Fruit fly (Drosophila melanogaster): ENCODE results near the gene Ref2.

The Ref2 gene

dm6 chr2L:12646256-12646655, at the start of gene Ref2:
Gene Ref2, minus strand, starts transcription at chr2L:12646356.
- TF ChIP-seq HLH106 (tag; optimal IDR thresholded peaks at IDR 0.05) (peak; percentile 10), sage (GFP tag; optimal IDR thresholded peaks at IDR 0.05) (no peak)

- TF ChIP-seq ey (GFP tag; optimal IDR thresholded peaks at IDR 0.05) = no peak
- TF ChIP-seq CG9705 (GFP tag; optimal IDR thresholded peaks at IDR 0.05) = no peak
- TF ChIP-seq br (GFP tag; optimal IDR thresholded peaks at IDR 0.05) = no peak
- TF ChIP-seq Hr83 (GFP tag; optimal IDR thresholded peaks at IDR 0.05; ENCODE audit: poor library complexity, severe bottlenecking) = peak; percentile 16
Observed at dm6 chr2L:12694823-12695420, 48.8 kb upstream of the Ref2 start, which contains the start of the genes IFT43 and PICK1. Gene IFT43, minus strand, starts transcription at chr2L:12694988. Gene PICK1, plus strand, starts transcription at chr2L:12695033.

- peak; percentile 35 for TF ChIP-seq Myc (optimal IDR thresholded peaks at IDR 0.05)
- TF ChIP-seq rgr (GFP tag; optimal IDR thresholded peaks at IDR 0.05) = no peak
Observed at dm6 chr2L:12692343-12693079, 46.4 kb upstream of the Ref2 start, which contains the start of the genes CCT4 and CG6153. Gene CCT4, minus strand, starts transcription at chr2L:12692934. Gene CG6153, plus strand, starts transcription at chr2L:12692993.

- TF ChIP-seq dl (GFP tag; optimal IDR thresholded peaks at IDR 0.05; ENCODE audit: insufficient read depth in 1 of 2, partially characterized antibody in 2 of 2) = no peak
- TF ChIP-seq dsf (GFP tag; optimal IDR thresholded peaks at IDR 0.05; ENCODE audit: borderline replicate concordance) = no peak
- no peak for TF ChIP-seq woc (GFP tag; optimal IDR thresholded peaks at IDR 0.05)
- no peak for TF ChIP-seq Vsx2 (GFP tag; optimal IDR thresholded peaks at IDR 0.05; ENCODE audit: partially characterized antibody)
- no peak for TF ChIP-seq rgr (GFP tag; optimal IDR thresholded peaks at IDR 0.05)
- no peak for TF ChIP-seq jim (GFP tag; optimal IDR thresholded peaks at IDR 0.05)
- TF ChIP-seq HLH106 (tag; optimal IDR thresholded peaks at IDR 0.05) = no peak
- no peak for TF ChIP-seq Dif (GFP tag; optimal IDR thresholded peaks at IDR 0.05; ENCODE audit: partially characterized antibody)
- TF ChIP-seq brk (GFP tag; optimal IDR thresholded peaks at IDR 0.05) = no peak
Observed at dm6 chr2L:12689281-12689765, 43.2 kb upstream of the Ref2 start.

- TF ChIP-seq usp (GFP tag; optimal IDR thresholded peaks at IDR 0.05) = no peak
- no peak for TF ChIP-seq dsf (GFP tag; optimal IDR thresholded peaks at IDR 0.05; ENCODE audit: borderline replicate concordance)
- TF ChIP-seq woc (GFP tag; optimal IDR thresholded peaks at IDR 0.05) = no peak
- no peak for TF ChIP-seq Hr83 (GFP tag; optimal IDR thresholded peaks at IDR 0.05; ENCODE audit: poor library complexity, severe bottlenecking)
- TF ChIP-seq foxo (GFP tag; optimal IDR thresholded peaks at IDR 0.05) = no peak
- TF ChIP-seq GATAd (GFP tag; optimal IDR thresholded peaks at IDR 0.05) = no peak
- no peak for TF ChIP-seq brk (GFP tag; optimal IDR thresholded peaks at IDR 0.05)
- TF ChIP-seq OdsH (GFP tag; optimal IDR thresholded peaks at IDR 0.05) = no peak
- TF ChIP-seq dmrt93B (GFP tag; optimal IDR thresholded peaks at IDR 0.05) = no peak
- TF ChIP-seq HLH106 (tag; optimal IDR thresholded peaks at IDR 0.05) = no peak
- no peak for TF ChIP-seq lola (GFP tag; optimal IDR thresholded peaks at IDR 0.05)
- no peak for TF ChIP-seq Dif (GFP tag; optimal IDR thresholded peaks at IDR 0.05; ENCODE audit: partially characterized antibody)
- no peak for TF ChIP-seq dl (GFP tag; optimal IDR thresholded peaks at IDR 0.05; ENCODE audit: insufficient read depth in 1 of 2, partially characterized antibody in 2 of 2)
- TF ChIP-seq N (GFP tag; optimal IDR thresholded peaks at IDR 0.05) = no peak
- TF ChIP-seq ey (GFP tag; optimal IDR thresholded peaks at IDR 0.05) = no peak
- TF ChIP-seq br (GFP tag; optimal IDR thresholded peaks at IDR 0.05) = no peak
Observed at dm6 chr2L:12686811-12687210, 40.7 kb upstream of the Ref2 start.

dm6 chr2L:12681603-12682368, 35.6 kb upstream of the Ref2 start:
- no peak for TF ChIP-seq sage (GFP tag; optimal IDR thresholded peaks at IDR 0.05)
- TF ChIP-seq dsf (GFP tag; optimal IDR thresholded peaks at IDR 0.05; ENCODE audit: borderline replicate concordance) = no peak
- TF ChIP-seq dmrt93B (GFP tag; optimal IDR thresholded peaks at IDR 0.05) = no peak
- no peak for TF ChIP-seq brk (GFP tag; optimal IDR thresholded peaks at IDR 0.05)
